Fruit fly (Drosophila melanogaster): Measurements from ENCODE around the gene Septin1.

Septin1 gene

DNA sequence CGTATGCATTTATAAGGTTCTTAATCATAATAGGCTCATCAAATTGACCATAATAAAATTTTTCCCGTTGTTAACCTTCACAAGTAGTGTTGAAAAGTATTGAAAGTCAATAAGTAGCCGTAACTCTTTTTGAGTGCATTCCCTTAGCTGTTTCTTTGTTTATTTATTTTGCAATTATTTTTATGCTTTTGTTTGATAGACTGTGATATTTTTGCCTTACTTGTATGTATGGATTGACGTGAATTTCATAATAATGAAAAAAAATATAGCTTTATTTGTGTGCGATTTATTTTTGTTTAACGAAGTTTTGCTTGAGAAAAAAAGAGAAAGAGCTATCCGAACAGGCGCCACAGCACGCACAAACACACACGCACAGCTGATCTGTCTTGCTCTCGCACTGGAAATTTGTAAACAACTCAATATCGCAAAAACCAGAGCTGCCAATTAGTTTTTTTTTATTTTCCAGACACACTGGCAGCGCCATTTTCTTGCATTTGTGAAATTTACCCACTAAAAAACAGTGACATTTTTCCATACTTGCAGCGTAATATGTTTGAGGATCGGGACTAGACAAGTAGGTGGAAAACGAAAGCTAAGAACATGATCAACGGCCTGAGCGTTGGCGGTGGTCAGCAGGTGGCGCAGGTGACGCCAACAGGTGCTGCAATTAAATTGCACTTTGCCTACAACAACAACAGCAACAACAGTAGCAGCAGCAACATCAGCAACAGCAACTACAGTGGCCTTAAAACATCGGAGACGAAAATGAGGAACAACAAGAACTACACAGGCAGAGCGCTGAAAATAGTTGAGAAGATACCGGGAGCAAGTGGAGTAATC lies 11.3 kb downstream of the Septin1 start:
- no peak for TF ChIP-seq Rel (GFP tag; optimal IDR thresholded peaks at IDR 0.05)
- TF ChIP-seq Rel (tag; optimal IDR thresholded peaks at IDR 0.05), result peak; percentile 83
- TF ChIP-seq pan (optimal IDR thresholded peaks at IDR 0.05), result no peak
- TF ChIP-seq Sp1 (GFP tag; optimal IDR thresholded peaks at IDR 0.05), result no peak
- TF ChIP-seq rgr (GFP tag; optimal IDR thresholded peaks at IDR 0.05), result peak; percentile 1
- no peak for TF ChIP-seq ey (GFP tag; optimal IDR thresholded peaks at IDR 0.05)
- no peak for TF ChIP-seq dmrt93B (GFP tag; optimal IDR thresholded peaks at IDR 0.05)
- TF ChIP-seq OdsH (GFP tag; optimal IDR thresholded peaks at IDR 0.05), result peak; percentile 12
- no peak for TF ChIP-seq br (GFP tag; optimal IDR thresholded peaks at IDR 0.05)
- no peak for TF ChIP-seq lola (GFP tag; optimal IDR thresholded peaks at IDR 0.05)
- peak; percentile 28 for TF ChIP-seq tai (GFP tag; optimal IDR thresholded peaks at IDR 0.05)
- no peak for TF ChIP-seq brk (GFP tag; optimal IDR thresholded peaks at IDR 0.05)
- no peak for TF ChIP-seq Abd-B (GFP tag; optimal IDR thresholded peaks at IDR 0.05)
- TF ChIP-seq Hnf4 (GFP tag; optimal IDR thresholded peaks at IDR 0.05), result no peak

DNA sequence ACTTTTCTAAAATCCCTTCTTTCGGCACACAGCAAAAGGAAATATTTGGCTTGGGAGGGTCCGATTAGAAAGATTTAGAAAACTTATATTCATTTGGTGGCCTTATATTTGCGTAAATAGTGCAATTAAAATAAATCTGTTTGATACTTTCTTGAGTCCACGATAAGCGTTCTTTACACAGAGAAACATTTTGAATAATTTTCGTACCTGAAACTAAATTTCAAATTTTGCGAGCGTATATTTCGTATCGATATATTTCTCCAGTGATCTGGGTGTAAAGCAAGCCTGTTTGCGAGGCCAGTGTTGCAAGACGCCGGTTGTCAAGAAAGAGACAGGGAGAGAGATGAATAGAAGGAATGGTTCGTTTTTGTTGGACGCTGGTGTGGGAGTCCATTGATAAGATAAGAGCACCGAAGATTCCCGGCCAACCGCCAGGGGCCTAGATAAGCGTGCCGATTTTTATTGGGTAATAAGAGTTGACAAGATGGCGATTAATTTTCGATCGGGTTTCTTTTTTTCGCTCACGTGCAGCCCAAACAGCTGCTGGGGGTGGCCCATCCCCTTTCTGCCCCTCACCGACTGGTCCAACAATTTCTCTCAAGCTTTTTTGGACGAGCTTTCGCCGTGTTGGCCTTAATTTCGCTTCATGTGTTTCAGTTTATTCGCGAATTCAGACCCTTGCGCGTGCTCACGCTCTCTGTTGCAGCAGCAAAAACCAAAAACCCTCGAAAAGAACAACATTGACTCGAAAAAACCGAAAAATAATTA lies 15.8 kb downstream of the Septin1 start, which contains the start of gene slgA:
TSS of gene slgA (plus strand) at position 344 of the 768 bp plus-strand sequence.
- TF ChIP-seq dl (GFP tag; optimal IDR thresholded peaks at IDR 0.05; ENCODE audit: insufficient read depth in 1 of 2, partially characterized antibody in 2 of 2) (no peak), brk (GFP tag; optimal IDR thresholded peaks at IDR 0.05) (no peak), lola (GFP tag; optimal IDR thresholded peaks at IDR 0.05) (no peak), CG9705 (GFP tag; optimal IDR thresholded peaks at IDR 0.05) (peak; percentile 15), psq (GFP tag; optimal IDR thresholded peaks at IDR 0.05) (peak; percentile 15), ey (GFP tag; optimal IDR thresholded peaks at IDR 0.05) (peak; percentile 19), dmrt93B (GFP tag; optimal IDR thresholded peaks at IDR 0.05) (peak; percentile 29), Jra (GFP tag; optimal IDR thresholded peaks at IDR 0.05) (peak; percentile 13), sage (GFP tag; optimal IDR thresholded peaks at IDR 0.05) (no peak), Hnf4 (GFP tag; optimal IDR thresholded peaks at IDR 0.05) (peak; percentile 70), fru (GFP tag; optimal IDR thresholded peaks at IDR 0.05) (peak; percentile 39), foxo (GFP tag; optimal IDR thresholded peaks at IDR 0.05) (peak in 1 of 2 experiments; percentile 63), Myc (optimal IDR thresholded peaks at IDR 0.05) (peak; percentile 19), sv (GFP tag; optimal IDR thresholded peaks at IDR 0.05) (peak; percentile 28), h (GFP tag; optimal IDR thresholded peaks at IDR 0.05) (peak; percentile 54), tai (GFP tag; optimal IDR thresholded peaks at IDR 0.05) (peak; percentile 6), Mio (GFP tag; optimal IDR thresholded peaks at IDR 0.05) (peak; percentile 24), HLH106 (tag; optimal IDR thresholded peaks at IDR 0.05) (no peak), OdsH (GFP tag; optimal IDR thresholded peaks at IDR 0.05) (no peak), Hr83 (GFP tag; optimal IDR thresholded peaks at IDR 0.05; ENCODE audit: poor library complexity, severe bottlenecking) (peak; percentile 76), Dfd (GFP tag; optimal IDR thresholded peaks at IDR 0.05) (no peak), CrebA (GFP tag; optimal IDR thresholded peaks at IDR 0.05; ENCODE audit: borderline replicate concordance) (no peak), Rel (GFP tag; optimal IDR thresholded peaks at IDR 0.05) (no peak), Rel (tag; optimal IDR thresholded peaks at IDR 0.05) (peak; percentile 38), rgr (GFP tag; optimal IDR thresholded peaks at IDR 0.05) (peak; percentile 51), Sp1 (GFP tag; optimal IDR thresholded peaks at IDR 0.05) (peak; percentile 36), woc (GFP tag; optimal IDR thresholded peaks at IDR 0.05) (peak; percentile 1), br (GFP tag; optimal IDR thresholded peaks at IDR 0.05) (peak; percentile 2)

dm6 chrX:21375595-21376047 lies 17.5 kb downstream of the Septin1 start:
- no peak for TF ChIP-seq br (GFP tag; optimal IDR thresholded peaks at IDR 0.05)
- no peak for TF ChIP-seq jim (GFP tag; optimal IDR thresholded peaks at IDR 0.05)
- no peak for TF ChIP-seq Myc (optimal IDR thresholded peaks at IDR 0.05)
- no peak for TF ChIP-seq brk (GFP tag; optimal IDR thresholded peaks at IDR 0.05)
- no peak for TF ChIP-seq sage (GFP tag; optimal IDR thresholded peaks at IDR 0.05)
- peak; percentile 31 for TF ChIP-seq rgr (GFP tag; optimal IDR thresholded peaks at IDR 0.05)
- no peak for TF ChIP-seq N (GFP tag; optimal IDR thresholded peaks at IDR 0.05)
- TF ChIP-seq CG9705 (GFP tag; optimal IDR thresholded peaks at IDR 0.05), result no peak
- no peak for TF ChIP-seq sv (GFP tag; optimal IDR thresholded peaks at IDR 0.05)
- no peak for TF ChIP-seq Dif (GFP tag; optimal IDR thresholded peaks at IDR 0.05; ENCODE audit: partially characterized antibody)
- no peak for TF ChIP-seq tai (GFP tag; optimal IDR thresholded peaks at IDR 0.05)
- no peak for TF ChIP-seq ey (GFP tag; optimal IDR thresholded peaks at IDR 0.05)
- TF ChIP-seq Mio (GFP tag; optimal IDR thresholded peaks at IDR 0.05), result no peak
- no peak for TF ChIP-seq woc (GFP tag; optimal IDR thresholded peaks at IDR 0.05)
- peak; percentile 38 for TF ChIP-seq psq (GFP tag; optimal IDR thresholded peaks at IDR 0.05)
- no peak for TF ChIP-seq CrebA (GFP tag; optimal IDR thresholded peaks at IDR 0.05; ENCODE audit: borderline replicate concordance)
- TF ChIP-seq Dfd (GFP tag; optimal IDR thresholded peaks at IDR 0.05), result no peak
- TF ChIP-seq OdsH (GFP tag; optimal IDR thresholded peaks at IDR 0.05), result peak; percentile 6
- TF ChIP-seq dl (GFP tag; optimal IDR thresholded peaks at IDR 0.05; ENCODE audit: insufficient read depth in 1 of 2, partially characterized antibody in 2 of 2), result peak in 1 of 2 experiments; percentile 2
- TF ChIP-seq Hr78 (GFP tag; optimal IDR thresholded peaks at IDR 0.05), result no peak
- no peak for TF ChIP-seq Rel (GFP tag; optimal IDR thresholded peaks at IDR 0.05)
- TF ChIP-seq Rel (tag; optimal IDR thresholded peaks at IDR 0.05), result no peak
- TF ChIP-seq foxo (GFP tag; optimal IDR thresholded peaks at IDR 0.05), result peak in 1 of 2 experiments; percentile 54
- no peak for TF ChIP-seq Abd-B (GFP tag; optimal IDR thresholded peaks at IDR 0.05)
- TF ChIP-seq CG32264 (GFP tag; optimal IDR thresholded peaks at IDR 0.05), result no peak
- peak; percentile 7 for TF ChIP-seq Sp1 (GFP tag; optimal IDR thresholded peaks at IDR 0.05)
- no peak for TF ChIP-seq h (GFP tag; optimal IDR thresholded peaks at IDR 0.05)
- no peak for TF ChIP-seq dmrt93B (GFP tag; optimal IDR thresholded peaks at IDR 0.05)
- no peak for TF ChIP-seq Vsx2 (GFP tag; optimal IDR thresholded peaks at IDR 0.05; ENCODE audit: partially characterized antibody)
- no peak for TF ChIP-seq Jra (GFP tag; optimal IDR thresholded peaks at IDR 0.05)
- TF ChIP-seq pan (optimal IDR thresholded peaks at IDR 0.05), result no peak
- TF ChIP-seq lola (GFP tag; optimal IDR thresholded peaks at IDR 0.05), result no peak
- TF ChIP-seq fru (GFP tag; optimal IDR thresholded peaks at IDR 0.05), result peak; percentile 7
- no peak for TF ChIP-seq GATAd (GFP tag; optimal IDR thresholded peaks at IDR 0.05)

Measured in whole organism, wandering third instar larva.